Worm (Caenorhabditis elegans) whole organism, young adult: Measurements from ENCODE around the gene F55A11.11.
A peak's percentile ranks its signal among the peaks of the same experiment; 100 is the strongest.

Experiments
- B0336.3 ChIP-seq: fragments of 200-800 bp; sonication (Bioruptor generic); IDR thresholded peaks from 2 replicates; pipeline ENCODE4 v1.3.6; 2022; ENCODE audit warnings: missing genetic modification characterization, missing compliant biosample characterization
- D2030.7 ChIP-seq: fragments of 200-800 bp; sonication (Bioruptor generic); IDR thresholded peaks from 2 replicates; pipeline ENCODE4 v1.3.6; 2022; ENCODE audit warnings: missing genetic modification reagents, missing genetic modification characterization, missing compliant biosample characterization
- F22D6.2 ChIP-seq: sonication (generic microtip); optimal IDR thresholded peaks from 2 replicates; lab custom pipeline; 2016; ENCODE audit warnings: mild to moderate bottlenecking, missing genetic modification characterization, missing compliant biosample characterization
- F37B4.10 ChIP-seq: fragments of 200-800 bp; sonication (Bioruptor generic); IDR thresholded peaks from 2 replicates; pipeline ENCODE4 v1.3.6; 2022; ENCODE audit warnings: missing genetic modification characterization, missing compliant biosample characterization
- F52B5.7 ChIP-seq: sonication (generic microtip); optimal IDR thresholded peaks from 2 replicates; lab custom pipeline; 2016; ENCODE audit warnings: mild to moderate bottlenecking, missing genetic modification characterization, missing compliant biosample characterization
- K11D2.4 ChIP-seq: fragments of 200-800 bp; sonication (Bioruptor generic); IDR thresholded peaks from 2 replicates; pipeline ENCODE4 v1.3.6; 2022; ENCODE audit warnings: missing genetic modification reagents, missing genetic modification characterization, missing compliant biosample characterization
- K12H6.12 ChIP-seq: fragments of 200-800 bp; sonication (Bioruptor generic); optimal IDR thresholded peaks from 2 replicates; lab custom pipeline; 2018; ENCODE audit warnings: mild to moderate bottlenecking, missing genetic modification characterization, missing compliant biosample characterization
- T07F8.4 ChIP-seq: sonication (generic microtip); optimal IDR thresholded peaks from 2 replicates; lab custom pipeline; 2016; ENCODE audit warnings: mild to moderate bottlenecking, missing genetic modification characterization, moderate library complexity, missing compliant biosample characterization
- T26A5.8 ChIP-seq: sonication (generic microtip); optimal IDR thresholded peaks from 2 replicates; lab custom pipeline; 2016; ENCODE audit warnings: missing genetic modification characterization, missing compliant biosample characterization
- Y67H2A.10 ChIP-seq: fragments of 200-800 bp; sonication (Bioruptor generic); conservative IDR thresholded peaks from 2 replicates; pipeline ENCODE4 v1.3.6; 2022; ENCODE audit warnings: missing genetic modification reagents, missing genetic modification characterization, missing compliant biosample characterization
- ZK185.1 ChIP-seq: sonication (generic microtip); optimal IDR thresholded peaks from 2 replicates; lab custom pipeline; 2016; ENCODE audit warnings: mild to moderate bottlenecking, missing genetic modification characterization, missing compliant biosample characterization; ENCODE audit not compliant: poor library complexity, severe bottlenecking
- akir-1 ChIP-seq: fragments of 200-800 bp; sonication (Bioruptor generic); optimal IDR thresholded peaks from 2 replicates; lab custom pipeline; 2018; ENCODE audit warnings: mild to moderate bottlenecking, missing genetic modification characterization, moderate library complexity, missing compliant biosample characterization
- aptf-3 ChIP-seq: fragments of 200-800 bp; sonication (Bioruptor generic); IDR thresholded peaks from 2 replicates; pipeline ENCODE4 v1.3.6; 2022; ENCODE audit warnings: missing genetic modification characterization, missing compliant biosample characterization
- athp-1 ChIP-seq: sonication (generic microtip); optimal IDR thresholded peaks from 2 replicates; lab custom pipeline; 2017; ENCODE audit warnings: mild to moderate bottlenecking, missing genetic modification characterization, missing compliant biosample characterization
- cebp-1 ChIP-seq, 2 experiments: fragments of 200-800 bp in 1 of 2; sonication (Bioruptor generic) in 1 of 2; sonication (generic microtip) in 1 of 2; IDR thresholded peaks in 1 of 2; optimal IDR thresholded peaks in 1 of 2; 2 replicates each; pipeline versions ENCODE4 v1.3.6 to Lab custom; 2017 to 2022; ENCODE audit warnings: missing compliant biosample characterization in 2 of 2, missing genetic modification characterization in 2 of 2, mild to moderate bottlenecking in 1 of 2, missing genetic modification reagents in 1 of 2, moderate library complexity in 1 of 2
- cebp-2 ChIP-seq: fragments of 200-800 bp; sonication (Bioruptor generic); IDR thresholded peaks from 2 replicates; pipeline ENCODE4 v1.3.6; 2022; ENCODE audit warnings: missing genetic modification characterization, missing compliant biosample characterization
- ceh-100 ChIP-seq: fragments of 200-800 bp; sonication (Bioruptor generic); IDR thresholded peaks from 2 replicates; pipeline ENCODE4 v1.3.6; 2022; ENCODE audit warnings: missing genetic modification reagents, missing genetic modification characterization, missing compliant biosample characterization
- ceh-58 ChIP-seq: fragments of 200-800 bp; sonication (Bioruptor generic); IDR thresholded peaks from 2 replicates; pipeline ENCODE4 v1.3.6; 2022; ENCODE audit warnings: missing genetic modification characterization, missing compliant biosample characterization
- die-1 ChIP-seq: sonication (generic microtip); optimal IDR thresholded peaks from 2 replicates; lab custom pipeline; 2016; ENCODE audit warnings: missing genotype, mild to moderate bottlenecking, missing genetic modification characterization, missing compliant biosample characterization
- dox-1 ChIP-seq: fragments of 200-800 bp; sonication (Bioruptor generic); IDR thresholded peaks from 2 replicates; pipeline ENCODE4 v1.3.6; 2022; ENCODE audit warnings: missing genetic modification reagents, missing genetic modification characterization, missing compliant biosample characterization
- egl-44 ChIP-seq: fragments of 200-800 bp; sonication (Bioruptor generic); IDR thresholded peaks from 2 replicates; pipeline ENCODE4 v1.3.6; 2022; ENCODE audit warnings: missing genetic modification reagents, missing genetic modification characterization, missing compliant biosample characterization
- fkh-3 ChIP-seq: sonication (generic microtip); optimal IDR thresholded peaks from 2 replicates; lab custom pipeline; 2016; ENCODE audit warnings: mild to moderate bottlenecking, missing genetic modification characterization, missing compliant biosample characterization
- hmg-1.2 ChIP-seq: fragments of 200-800 bp; sonication (Bioruptor generic); IDR thresholded peaks from 2 replicates; pipeline ENCODE4 v1.3.6; 2022; ENCODE audit warnings: missing genetic modification reagents, missing genetic modification characterization, missing compliant biosample characterization
- lin-35 ChIP-seq, 3 experiments: fragments of 150-350 bp in 2 of 3; sonication (generic microtip) in 1 of 3; optimal IDR thresholded peaks; 2 replicates each; lab custom pipeline; 2014 to 2018; ENCODE audit warnings: missing biosample characterization in 3 of 3, missing genetic modification characterization in 3 of 3, missing genetic modification reagents in 3 of 3
- madf-10 ChIP-seq: sonication (generic microtip); optimal IDR thresholded peaks from 2 replicates; lab custom pipeline; 2016; ENCODE audit warnings: mild to moderate bottlenecking, missing genetic modification characterization, missing compliant biosample characterization
- madf-8 ChIP-seq: fragments of 200-800 bp; sonication (Bioruptor generic); conservative IDR thresholded peaks from 2 replicates; pipeline ENCODE4 v1.3.6; 2022; ENCODE audit warnings: missing genetic modification reagents, missing genetic modification characterization, missing compliant biosample characterization
- mcd-1 ChIP-seq: fragments of 200-800 bp; sonication (Bioruptor generic); IDR thresholded peaks from 2 replicates; pipeline ENCODE4 v1.3.6; 2022; ENCODE audit warnings: missing genetic modification reagents, missing genetic modification characterization, missing compliant biosample characterization
- mel-28 ChIP-seq: sonication (generic microtip); optimal IDR thresholded peaks from 2 replicates; lab custom pipeline; 2016; ENCODE audit warnings: borderline replicate concordance, mild to moderate bottlenecking, missing genetic modification characterization, missing compliant biosample characterization
- mxl-1 ChIP-seq: sonication (generic microtip); optimal IDR thresholded peaks from 2 replicates; lab custom pipeline; 2016; ENCODE audit warnings: missing genetic modification characterization, missing compliant biosample characterization
- nhr-80 ChIP-seq: sonication (generic microtip); optimal IDR thresholded peaks from 2 replicates; lab custom pipeline; 2016; ENCODE audit warnings: missing genetic modification characterization, missing compliant biosample characterization
- pbrm-1 ChIP-seq: fragments of 200-800 bp; sonication (Bioruptor generic); IDR thresholded peaks from 2 replicates; pipeline ENCODE4 v1.3.6; 2022; ENCODE audit warnings: missing genetic modification reagents, missing genetic modification characterization, missing compliant biosample characterization
- rcor-1 ChIP-seq: fragments of 200-800 bp; sonication (Bioruptor generic); IDR thresholded peaks from 2 replicates; pipeline ENCODE4 v1.3.6; 2022; ENCODE audit warnings: missing genetic modification reagents, missing genetic modification characterization, missing compliant biosample characterization
- sdz-38 ChIP-seq: sonication (generic microtip); optimal IDR thresholded peaks from 2 replicates; lab custom pipeline; 2016; ENCODE audit warnings: missing genotype, missing genetic modification characterization, missing compliant biosample characterization
- sea-2 ChIP-seq: fragments of 200-800 bp; sonication (Bioruptor generic); IDR thresholded peaks from 2 replicates; pipeline ENCODE4 v1.3.6; 2022; ENCODE audit warnings: missing genetic modification characterization, missing compliant biosample characterization
- snpc-1.3 ChIP-seq: sonication (generic microtip); optimal IDR thresholded peaks from 2 replicates; lab custom pipeline; 2017; ENCODE audit warnings: missing genetic modification characterization, mild to moderate bottlenecking, missing compliant biosample characterization, antibody characterized with exemption, moderate library complexity, missing genotype, missing genetic modification reagents; ENCODE audit not compliant: insufficient read depth
- tlf-1 ChIP-seq: fragments of 200-800 bp; sonication (Bioruptor generic); optimal IDR thresholded peaks from 2 replicates; lab custom pipeline; 2018; ENCODE audit warnings: mild to moderate bottlenecking, missing genetic modification characterization, missing compliant biosample characterization
- unc-62 ChIP-seq: fragments of 150-350 bp; optimal IDR thresholded peaks from 2 replicates; lab custom pipeline; 2014; ENCODE audit warnings: missing biosample characterization, missing genetic modification reagents, missing genetic modification characterization
- xnd-1 ChIP-seq: sonication (generic microtip); optimal IDR thresholded peaks from 2 replicates; lab custom pipeline; 2016; ENCODE audit warnings: missing genotype, missing genetic modification reagents, missing genetic modification characterization, missing compliant biosample characterization
- zfh-2 ChIP-seq: fragments of 200-800 bp; sonication (Bioruptor generic); conservative IDR thresholded peaks from 2 replicates; pipeline ENCODE4 v1.3.6; 2022; ENCODE audit warnings: missing genetic modification reagents, missing genetic modification characterization, missing compliant biosample characterization
- zim-3 ChIP-seq: sonication (generic microtip); optimal IDR thresholded peaks from 2 replicates; lab custom pipeline; 2017; ENCODE audit warnings: mild to moderate bottlenecking, missing genetic modification characterization, moderate library complexity, missing compliant biosample characterization
- ztf-22 ChIP-seq: fragments of 200-800 bp; sonication (Bioruptor generic); optimal IDR thresholded peaks from 2 replicates; lab custom pipeline; 2018; ENCODE audit warnings: mild to moderate bottlenecking, missing genetic modification characterization, moderate library complexity, missing compliant biosample characterization
- ztf-3 ChIP-seq: fragments of 200-800 bp; sonication (Bioruptor generic); optimal IDR thresholded peaks from 2 replicates; lab custom pipeline; 2018; ENCODE audit warnings: mild to moderate bottlenecking, missing genetic modification characterization, missing compliant biosample characterization

F55A11.11 gene

DNA sequence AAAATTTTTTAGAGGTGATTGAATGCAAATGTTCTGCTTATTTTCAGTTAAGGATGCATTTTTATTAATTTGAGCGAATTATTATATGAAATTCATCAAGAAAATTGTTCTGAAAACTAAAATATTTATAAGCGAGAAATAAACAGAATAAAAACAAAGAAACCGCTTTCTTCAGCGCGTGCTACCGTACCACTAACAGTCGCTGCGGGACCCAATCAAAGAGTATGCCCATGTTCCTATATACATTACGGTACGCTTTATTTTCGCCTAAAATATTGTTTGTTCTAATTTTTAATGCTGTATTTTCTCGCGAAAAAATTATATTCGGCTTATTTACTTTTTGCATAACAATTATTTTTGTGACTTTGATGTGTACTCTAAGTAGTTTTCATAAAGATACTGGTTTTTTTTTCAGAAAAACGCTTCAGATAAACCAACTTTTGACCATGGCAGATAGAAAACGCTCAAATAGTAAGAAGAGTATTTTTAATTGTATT lies 4.8 kb downstream of the F55A11.11 start, which contains the start of gene F55A11.8 (continued):
- TF ChIP-seq sea-2 (GFP tag; lab: Robert Waterston, UW) = no peak
- no peak for TF ChIP-seq dox-1 (GFP tag; lab: Robert Waterston, UW)
- no peak for TF ChIP-seq madf-10 (tag; lab: Kevin White, UChicago)
- no peak for TF ChIP-seq Y67H2A.10 (GFP tag; lab: Robert Waterston, UW)
- no peak for TF ChIP-seq F37B4.10 (GFP tag; lab: Robert Waterston, UW)
- TF ChIP-seq ztf-3 (GFP tag; lab: Kevin White, UChicago) = no peak
- TF ChIP-seq xnd-1 (tag; lab: Kevin White, UChicago) = peak; percentile 86
- no peak for TF ChIP-seq pbrm-1
- no peak for TF ChIP-seq akir-1
- TF ChIP-seq tlf-1 = no peak
- no peak for TF ChIP-seq cebp-1 (GFP tag; IDR thresholded peaks at IDR 0.05; lab: Robert Waterston, UW)
- TF ChIP-seq cebp-1 (tag; optimal IDR thresholded peaks at IDR 0.05; lab: Kevin White, UChicago) = no peak
- TF ChIP-seq madf-8 (GFP tag; lab: Robert Waterston, UW) = peak; percentile 62; the same call in 1 of the 2 replicates
- no peak for TF ChIP-seq mxl-1 (tag; lab: Kevin White, UChicago)
- no peak for TF ChIP-seq die-1
- no peak for TF ChIP-seq nhr-80 (tag; lab: Kevin White, UChicago)
- no peak for TF ChIP-seq egl-44 (GFP tag; lab: Robert Waterston, UW)
- no peak for TF ChIP-seq K11D2.4 (GFP tag; lab: Robert Waterston, UW)
- TF ChIP-seq lin-35 (GFP tag; optimal IDR thresholded peaks at IDR 0.05; lab: Kevin White, UChicago) = no peak
- TF ChIP-seq T26A5.8 = no peak
- no peak for TF ChIP-seq mel-28
- TF ChIP-seq aptf-3 = no peak
- TF ChIP-seq ceh-58 = no peak
- TF ChIP-seq ceh-100 (GFP tag; lab: Robert Waterston, UW) = no peak
- TF ChIP-seq K12H6.12 (tag; lab: Kevin White, UChicago) = no peak
- no peak for TF ChIP-seq F22D6.2 (tag; lab: Kevin White, UChicago)
- no peak for TF ChIP-seq rcor-1 (GFP tag; lab: Robert Waterston, UW)
- TF ChIP-seq sdz-38 (tag; lab: Kevin White, UChicago) = no peak
- no peak for TF ChIP-seq zim-3 (tag; lab: Kevin White, UChicago)
- TF ChIP-seq fkh-3 = no peak
- no peak for TF ChIP-seq F52B5.7 (tag; lab: Kevin White, UChicago)
- TF ChIP-seq B0336.3 (GFP tag; lab: Robert Waterston, UW) = no peak
- 0 out of 2 replicates have a peak, but pooled peaks have one; percentile 14 for TF ChIP-seq D2030.7
- no peak for TF ChIP-seq T07F8.4 (tag; lab: Kevin White, UChicago)
- no peak for TF ChIP-seq unc-62 (GFP tag; lab: Kevin White, UChicago)
- no peak for TF ChIP-seq zfh-2 (GFP tag; lab: Robert Waterston, UW)
- TF ChIP-seq hmg-1.2 (GFP tag; lab: Robert Waterston, UW) = peak; percentile 13; the same call in 1 of the 2 replicates
- no peak for TF ChIP-seq ZK185.1 (tag; lab: Kevin White, UChicago)
- TF ChIP-seq cebp-2 = no peak
- no peak for TF ChIP-seq snpc-1.3
- no peak for TF ChIP-seq mcd-1
- TF ChIP-seq ztf-22 = no peak
- TF ChIP-seq athp-1 (tag; lab: Kevin White, UChicago) = no peak
- TF ChIP-seq, all 124 proteins: peak for 11
